Fruit fly (Drosophila melanogaster): Measurements from ENCODE around the gene out.
A peak's percentile ranks its signal among the peaks of the same experiment; 100 is the strongest.

Gene out

DNA sequence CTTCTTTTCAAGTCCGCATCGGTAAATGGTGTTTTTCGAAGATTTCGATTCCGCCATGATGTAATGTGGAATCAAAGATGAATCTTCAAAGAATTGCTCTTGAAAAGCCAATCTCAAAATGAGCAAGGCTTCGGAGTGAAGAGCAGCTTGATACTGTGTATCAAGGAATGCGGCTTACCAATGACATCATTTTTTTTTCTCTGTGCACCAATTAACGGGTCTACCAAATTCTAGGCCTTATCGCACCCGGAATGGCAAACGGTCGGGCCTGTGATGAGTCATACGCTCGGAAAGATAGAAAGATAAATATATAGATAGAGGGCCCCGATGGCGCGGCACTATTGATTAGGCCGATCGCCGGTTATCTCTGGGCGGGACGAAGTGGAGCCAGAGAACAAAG lies 5.3 kb downstream of the out start (continued):
- TF ChIP-seq kay (GFP tag; optimal IDR thresholded peaks at IDR 0.05) (no peak), twi (tag; optimal IDR thresholded peaks at IDR 0.05) (no peak), tio (GFP tag; optimal IDR thresholded peaks at IDR 0.05) (no peak), Six4 (GFP tag; optimal IDR thresholded peaks at IDR 0.05) (no peak), CG2678 (tag; optimal IDR thresholded peaks at IDR 0.05) (no peak), HLH54F (GFP tag; optimal IDR thresholded peaks at IDR 0.05) (peak; percentile 18), Hr39 (optimal IDR thresholded peaks at IDR 0.05) (no peak), CG2120 (GFP tag; optimal IDR thresholded peaks at IDR 0.05) (peak; percentile 17), E2f1 (GFP tag; IDR thresholded peaks at IDR 0.05) (no peak), CG10274 (GFP tag; optimal IDR thresholded peaks at IDR 0.05) (no peak), fd96Cb (tag; optimal IDR thresholded peaks at IDR 0.05) (no peak), CG3407 (GFP tag; optimal IDR thresholded peaks at IDR 0.05) (no peak), da (GFP tag; optimal IDR thresholded peaks at IDR 0.05) (no peak), sisA (GFP tag; IDR thresholded peaks at IDR 0.05) (no peak), CG15601 (tag; optimal IDR thresholded peaks at IDR 0.05) (no peak), CG34224 (GFP tag; IDR thresholded peaks at IDR 0.05; ENCODE audit: partially characterized antibody) (no peak), Sin3A (optimal IDR thresholded peaks at IDR 0.05) (no peak), stwl (tag; optimal IDR thresholded peaks at IDR 0.05) (no peak), ken (GFP tag; IDR thresholded peaks at IDR 0.05) (no peak), her (GFP tag; optimal IDR thresholded peaks at IDR 0.05) (no peak), Ets65A (GFP tag) (no peak), HmgD (GFP tag; optimal IDR thresholded peaks at IDR 0.05) (no peak), CG13894 (tag; optimal IDR thresholded peaks at IDR 0.05) (no peak), CG4404 (GFP tag; IDR thresholded peaks at IDR 0.05) (no peak), wor (GFP tag; IDR thresholded peaks at IDR 0.05) (no peak), unpg (GFP tag; optimal IDR thresholded peaks at IDR 0.05) (no peak), C15 (GFP tag; IDR thresholded peaks at IDR 0.05) (no peak), CG7745 (tag; optimal IDR thresholded peaks at IDR 0.05) (no peak), cad (GFP tag; optimal IDR thresholded peaks at IDR 0.05) (no peak), CG12071 (GFP tag; optimal IDR thresholded peaks at IDR 0.05) (no peak), Sox100B (GFP tag; optimal IDR thresholded peaks at IDR 0.05) (no peak), HLH3B (GFP tag; IDR thresholded peaks at IDR 0.05) (0 out of 2 replicates have a peak, but pooled peaks have one; percentile 5), Ptx1 (GFP tag; IDR thresholded peaks at IDR 0.05) (no peak), jigr1 (GFP tag; IDR thresholded peaks at IDR 0.05) (no peak), H2.0 (GFP tag; IDR thresholded peaks at IDR 0.05) (no peak), wdn (GFP tag; IDR thresholded peaks at IDR 0.05) (0 out of 2 replicates have a peak, but pooled peaks have one; percentile 8), z (GFP tag; IDR thresholded peaks at IDR 0.05) (no peak), ems (GFP tag; optimal IDR thresholded peaks at IDR 0.05) (no peak), CG17612 (GFP tag; IDR thresholded peaks at IDR 0.05) (no peak), crol (GFP tag; IDR thresholded peaks at IDR 0.05) (peak; percentile 33; the same call in 1 of the 2 replicates), cas (GFP tag; IDR thresholded peaks at IDR 0.05) (no peak), HLHmδ (GFP tag; optimal IDR thresholded peaks at IDR 0.05) (no peak), CG7963 (GFP tag; IDR thresholded peaks at IDR 0.05; ENCODE audit: partially characterized antibody) (no peak), Mrtf (GFP tag; IDR thresholded peaks at IDR 0.05) (no peak), CG4282 (GFP tag; optimal IDR thresholded peaks at IDR 0.05) (no peak), mirr (GFP tag; optimal IDR thresholded peaks at IDR 0.05) (no peak), tup (GFP tag; optimal IDR thresholded peaks at IDR 0.05) (no peak), CG34376 (GFP tag; optimal IDR thresholded peaks at IDR 0.05) (no peak), org-1 (GFP tag; optimal IDR thresholded peaks at IDR 0.05) (no peak), lilli (GFP tag; optimal IDR thresholded peaks at IDR 0.05) (no peak), psq (GFP tag; optimal IDR thresholded peaks at IDR 0.05) (no peak), Vsx1 (GFP tag; optimal IDR thresholded peaks at IDR 0.05) (no peak), sob (GFP tag; IDR thresholded peaks at IDR 0.05) (no peak), Neu2 (GFP tag; optimal IDR thresholded peaks at IDR 0.05; ENCODE audit: borderline replicate concordance) (no peak)

Measured in whole organism, embryonic.